Worm (Caenorhabditis elegans) whole organism, young adult: ENCODE data around the gene F54D1.6.

Experiments used
- B0019.2 ChIP-seq: fragments of 200-800 bp; sonication (Bioruptor generic); conservative IDR thresholded peaks from 2 replicates; pipeline ENCODE4 v1.3.6; 2022; ENCODE audit warnings: missing genetic modification reagents, missing genetic modification characterization, missing compliant biosample characterization
- B0035.1 ChIP-seq: sonication (generic microtip); optimal IDR thresholded peaks from 2 replicates; lab custom pipeline; 2016; ENCODE audit warnings: missing genetic modification characterization, mild to moderate bottlenecking, missing compliant biosample characterization, missing genotype, missing genetic modification reagents
- F10E7.11 ChIP-seq: sonication (generic microtip); optimal IDR thresholded peaks from 2 replicates; lab custom pipeline; 2017; ENCODE audit warnings: mild to moderate bottlenecking, missing genetic modification characterization, moderate library complexity, missing compliant biosample characterization
- F23B12.7 ChIP-seq: sonication (generic microtip); optimal IDR thresholded peaks from 2 replicates; lab custom pipeline; 2017; ENCODE audit warnings: missing genetic modification characterization, mild to moderate bottlenecking, missing compliant biosample characterization, antibody characterized with exemption, moderate library complexity; ENCODE audit not compliant: insufficient read depth
- F33H1.4 ChIP-seq: fragments of 200-800 bp; sonication (Bioruptor generic); IDR thresholded peaks from 2 replicates; pipeline ENCODE4 v1.3.6; 2022; ENCODE audit warnings: missing genetic modification reagents, missing genetic modification characterization, missing compliant biosample characterization
- K12H6.12 ChIP-seq: fragments of 200-800 bp; sonication (Bioruptor generic); optimal IDR thresholded peaks from 2 replicates; lab custom pipeline; 2018; ENCODE audit warnings: mild to moderate bottlenecking, missing genetic modification characterization, missing compliant biosample characterization
- Y53F4B.3 ChIP-seq: fragments of 200-800 bp; sonication (Bioruptor generic); IDR thresholded peaks from 2 replicates; pipeline ENCODE4 v1.3.6; 2022; ENCODE audit warnings: missing genetic modification reagents, missing genetic modification characterization, missing compliant biosample characterization
- ZK185.1 ChIP-seq: sonication (generic microtip); optimal IDR thresholded peaks from 2 replicates; lab custom pipeline; 2016; ENCODE audit warnings: mild to moderate bottlenecking, missing genetic modification characterization, missing compliant biosample characterization; ENCODE audit not compliant: poor library complexity, severe bottlenecking
- atf-7 ChIP-seq: sonication (generic microtip); optimal IDR thresholded peaks from 2 replicates; lab custom pipeline; 2017; ENCODE audit warnings: mild to moderate bottlenecking, missing genetic modification characterization, missing compliant biosample characterization
- attf-3 ChIP-seq: fragments of 200-800 bp; sonication (Bioruptor generic); conservative IDR thresholded peaks from 2 replicates; pipeline ENCODE4 v1.3.6; 2022; ENCODE audit warnings: missing genetic modification reagents, missing genetic modification characterization, missing compliant biosample characterization
- attf-5 ChIP-seq: fragments of 200-800 bp; sonication (Bioruptor generic); optimal IDR thresholded peaks from 2 replicates; lab custom pipeline; 2018; ENCODE audit warnings: mild to moderate bottlenecking, missing genetic modification characterization, missing compliant biosample characterization
- bed-2 ChIP-seq: fragments of 200-800 bp; sonication (Bioruptor generic); IDR thresholded peaks from 2 replicates; pipeline ENCODE4 v1.3.6; 2022; ENCODE audit warnings: missing genetic modification reagents, missing genetic modification characterization, missing compliant biosample characterization
- cebp-1 ChIP-seq, 2 experiments: fragments of 200-800 bp in 1 of 2; sonication (Bioruptor generic) in 1 of 2; sonication (generic microtip) in 1 of 2; IDR thresholded peaks in 1 of 2; optimal IDR thresholded peaks in 1 of 2; 2 replicates each; pipeline versions ENCODE4 v1.3.6 to Lab custom; 2017 to 2022; ENCODE audit warnings: missing compliant biosample characterization in 2 of 2, missing genetic modification characterization in 2 of 2, mild to moderate bottlenecking in 1 of 2, missing genetic modification reagents in 1 of 2, moderate library complexity in 1 of 2
- cebp-2 ChIP-seq: fragments of 200-800 bp; sonication (Bioruptor generic); IDR thresholded peaks from 2 replicates; pipeline ENCODE4 v1.3.6; 2022; ENCODE audit warnings: missing genetic modification characterization, missing compliant biosample characterization
- ceh-100 ChIP-seq: fragments of 200-800 bp; sonication (Bioruptor generic); IDR thresholded peaks from 2 replicates; pipeline ENCODE4 v1.3.6; 2022; ENCODE audit warnings: missing genetic modification reagents, missing genetic modification characterization, missing compliant biosample characterization
- ceh-58 ChIP-seq: fragments of 200-800 bp; sonication (Bioruptor generic); IDR thresholded peaks from 2 replicates; pipeline ENCODE4 v1.3.6; 2022; ENCODE audit warnings: missing genetic modification characterization, missing compliant biosample characterization
- egl-44 ChIP-seq: fragments of 200-800 bp; sonication (Bioruptor generic); IDR thresholded peaks from 2 replicates; pipeline ENCODE4 v1.3.6; 2022; ENCODE audit warnings: missing genetic modification reagents, missing genetic modification characterization, missing compliant biosample characterization
- fkh-3 ChIP-seq: sonication (generic microtip); optimal IDR thresholded peaks from 2 replicates; lab custom pipeline; 2016; ENCODE audit warnings: mild to moderate bottlenecking, missing genetic modification characterization, missing compliant biosample characterization
- him-1 ChIP-seq: sonication (generic microtip); optimal IDR thresholded peaks from 2 replicates; lab custom pipeline; 2016; ENCODE audit warnings: missing genotype, missing genetic modification reagents, missing genetic modification characterization, missing compliant biosample characterization
- hlh-12 ChIP-seq: sonication (generic microtip); optimal IDR thresholded peaks from 2 replicates; lab custom pipeline; 2016; ENCODE audit warnings: missing genetic modification characterization, missing compliant biosample characterization
- hlh-26 ChIP-seq: fragments of 200-800 bp; sonication (Bioruptor generic); conservative IDR thresholded peaks from 2 replicates; pipeline ENCODE4 v1.3.6; 2022; ENCODE audit warnings: missing genetic modification reagents, missing genetic modification characterization, missing compliant biosample characterization
- lag-1 ChIP-seq: fragments of 200-800 bp; sonication (Bioruptor generic); IDR thresholded peaks from 2 replicates; pipeline ENCODE4 v1.3.6; 2022; ENCODE audit warnings: missing genetic modification reagents, missing genetic modification characterization, missing compliant biosample characterization
- let-607 ChIP-seq, 2 experiments: fragments of 200-800 bp in 1 of 2; sonication (Bioruptor generic) in 1 of 2; sonication (generic microtip) in 1 of 2; optimal IDR thresholded peaks; 2 replicates each; lab custom pipeline; 2016 to 2018; ENCODE audit warnings: mild to moderate bottlenecking in 2 of 2, missing compliant biosample characterization in 2 of 2, missing genetic modification characterization in 2 of 2, moderate library complexity in 2 of 2, missing genotype in 1 of 2
- lin-26 ChIP-seq: fragments of 200-800 bp; sonication (Bioruptor generic); IDR thresholded peaks from 2 replicates; pipeline ENCODE4 v1.3.6; 2022; ENCODE audit warnings: missing genetic modification reagents, missing genetic modification characterization, missing compliant biosample characterization
- lin-35 ChIP-seq, 3 experiments: fragments of 150-350 bp in 2 of 3; sonication (generic microtip) in 1 of 3; optimal IDR thresholded peaks; 2 replicates each; lab custom pipeline; 2014 to 2018; ENCODE audit warnings: missing biosample characterization in 3 of 3, missing genetic modification characterization in 3 of 3, missing genetic modification reagents in 3 of 3
- mcd-1 ChIP-seq: fragments of 200-800 bp; sonication (Bioruptor generic); IDR thresholded peaks from 2 replicates; pipeline ENCODE4 v1.3.6; 2022; ENCODE audit warnings: missing genetic modification reagents, missing genetic modification characterization, missing compliant biosample characterization
- mel-28 ChIP-seq: sonication (generic microtip); optimal IDR thresholded peaks from 2 replicates; lab custom pipeline; 2016; ENCODE audit warnings: borderline replicate concordance, mild to moderate bottlenecking, missing genetic modification characterization, missing compliant biosample characterization
- mxl-1 ChIP-seq: sonication (generic microtip); optimal IDR thresholded peaks from 2 replicates; lab custom pipeline; 2016; ENCODE audit warnings: missing genetic modification characterization, missing compliant biosample characterization
- nhr-179 ChIP-seq: sonication (generic microtip); optimal IDR thresholded peaks from 2 replicates; lab custom pipeline; 2016; ENCODE audit warnings: mild to moderate bottlenecking, missing genetic modification characterization, missing compliant biosample characterization
- nhr-80 ChIP-seq: sonication (generic microtip); optimal IDR thresholded peaks from 2 replicates; lab custom pipeline; 2016; ENCODE audit warnings: missing genetic modification characterization, missing compliant biosample characterization
- nhr-90 ChIP-seq: sonication (generic microtip); optimal IDR thresholded peaks from 2 replicates; lab custom pipeline; 2016; ENCODE audit warnings: missing genotype, mild to moderate bottlenecking, missing genetic modification characterization, missing compliant biosample characterization
- pha-4 ChIP-seq: fragments of 150-350 bp; sonication (generic microtip); optimal IDR thresholded peaks from 2 replicates; lab custom pipeline; 2014; ENCODE audit warnings: missing biosample characterization, missing genetic modification reagents, missing genetic modification characterization
- rcor-1 ChIP-seq: fragments of 200-800 bp; sonication (Bioruptor generic); IDR thresholded peaks from 2 replicates; pipeline ENCODE4 v1.3.6; 2022; ENCODE audit warnings: missing genetic modification reagents, missing genetic modification characterization, missing compliant biosample characterization
- rpc-1 ChIP-seq, 2 experiments: fragments of 150-350 bp in 1 of 2; sonication (generic microtip) in 1 of 2; optimal IDR thresholded peaks; 2 replicates each; lab custom pipeline; 2014 to 2018; ENCODE audit warnings: missing biosample characterization in 1 of 2, missing genetic modification characterization in 1 of 2, missing genetic modification reagents in 1 of 2, missing genotype in 1 of 2
- snpc-1.3 ChIP-seq: sonication (generic microtip); optimal IDR thresholded peaks from 2 replicates; lab custom pipeline; 2017; ENCODE audit warnings: missing genetic modification characterization, mild to moderate bottlenecking, missing compliant biosample characterization, antibody characterized with exemption, moderate library complexity, missing genotype, missing genetic modification reagents; ENCODE audit not compliant: insufficient read depth
- snpc-3.4 ChIP-seq: sonication (generic microtip); optimal IDR thresholded peaks from 2 replicates; lab custom pipeline; 2017; ENCODE audit warnings: missing genetic modification characterization, mild to moderate bottlenecking, missing compliant biosample characterization, antibody characterized with exemption, moderate library complexity, missing genotype, missing genetic modification reagents
- somi-1 ChIP-seq: fragments of 200-800 bp; sonication (Bioruptor generic); optimal IDR thresholded peaks from 2 replicates; lab custom pipeline; 2018; ENCODE audit warnings: mild to moderate bottlenecking, missing genetic modification characterization, missing compliant biosample characterization
- unc-62 ChIP-seq: fragments of 150-350 bp; optimal IDR thresholded peaks from 2 replicates; lab custom pipeline; 2014; ENCODE audit warnings: missing biosample characterization, missing genetic modification reagents, missing genetic modification characterization
- zim-3 ChIP-seq: sonication (generic microtip); optimal IDR thresholded peaks from 2 replicates; lab custom pipeline; 2017; ENCODE audit warnings: mild to moderate bottlenecking, missing genetic modification characterization, moderate library complexity, missing compliant biosample characterization
- ztf-25 ChIP-seq: fragments of 200-800 bp; sonication (Bioruptor generic); IDR thresholded peaks from 2 replicates; pipeline ENCODE4 v1.3.6; 2022; ENCODE audit warnings: missing genetic modification reagents, missing genetic modification characterization, missing compliant biosample characterization
- ztf-28 ChIP-seq: fragments of 200-800 bp; sonication (Bioruptor generic); IDR thresholded peaks from 2 replicates; pipeline ENCODE4 v1.3.6; 2022; ENCODE audit warnings: missing genetic modification reagents, missing genetic modification characterization, missing compliant biosample characterization
- ztf-3 ChIP-seq: fragments of 200-800 bp; sonication (Bioruptor generic); optimal IDR thresholded peaks from 2 replicates; lab custom pipeline; 2018; ENCODE audit warnings: mild to moderate bottlenecking, missing genetic modification characterization, missing compliant biosample characterization
- ztf-6 ChIP-seq: fragments of 200-800 bp; sonication (Bioruptor generic); IDR thresholded peaks from 2 replicates; pipeline ENCODE4 v1.3.6; 2022; ENCODE audit warnings: missing genetic modification reagents, missing genetic modification characterization, missing compliant biosample characterization

Gene F54D1.6

ce11 chrIV:11306548-11306947, 18.9 kb downstream of the F54D1.6 start, which contains the start of gene B0035.13:
TSS of gene B0035.13 (minus strand) at chrIV:11306720.
- TF ChIP-seq nhr-80 (tag; lab: Kevin White, UChicago) (peak; percentile 18), K12H6.12 (tag; lab: Kevin White, UChicago) (no peak)

DNA sequence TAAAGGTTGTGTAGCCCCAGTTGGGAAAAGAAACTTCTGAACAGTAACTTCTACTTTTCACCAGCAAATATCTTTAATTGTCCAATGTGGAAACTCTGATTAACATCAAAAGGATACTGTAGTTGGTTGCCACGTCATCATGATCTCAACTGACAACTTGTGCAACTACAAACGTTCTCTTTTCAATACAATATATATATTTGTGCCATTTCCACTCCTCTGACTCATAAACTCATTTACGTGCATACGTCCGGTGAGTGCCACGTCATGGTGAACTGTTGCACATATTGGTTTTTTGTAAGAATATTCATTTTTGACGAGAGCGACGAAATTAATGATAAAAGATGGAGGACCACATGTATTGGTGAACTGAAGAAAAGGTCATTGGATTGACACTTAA, 20.2 kb downstream of the F54D1.6 start:
- no peak for TF ChIP-seq hlh-12 (tag; lab: Kevin White, UChicago)
- no peak for TF ChIP-seq rpc-1 (optimal IDR thresholded peaks at IDR 0.05; lab: Kevin White, UChicago)
- TF ChIP-seq rpc-1 (tag; optimal IDR thresholded peaks at IDR 0.05; lab: Kevin White, UChicago) = no peak
- TF ChIP-seq rcor-1 (GFP tag; lab: Robert Waterston, UW) = no peak
- TF ChIP-seq unc-62 (GFP tag; lab: Kevin White, UChicago) = no peak
- TF ChIP-seq snpc-3.4 (tag; lab: Kevin White, UChicago) = no peak
- no peak for TF ChIP-seq let-607 (tag; optimal IDR thresholded peaks at IDR 0.05; lab: Kevin White, UChicago)
- TF ChIP-seq bed-2 = no peak
- no peak for TF ChIP-seq lag-1 (GFP tag; lab: Robert Waterston, UW)
- no peak for TF ChIP-seq B0035.1 (tag; lab: Kevin White, UChicago)
- no peak for TF ChIP-seq ztf-25 (GFP tag; lab: Robert Waterston, UW)
- TF ChIP-seq, all 124 proteins: peak for 0

DNA sequence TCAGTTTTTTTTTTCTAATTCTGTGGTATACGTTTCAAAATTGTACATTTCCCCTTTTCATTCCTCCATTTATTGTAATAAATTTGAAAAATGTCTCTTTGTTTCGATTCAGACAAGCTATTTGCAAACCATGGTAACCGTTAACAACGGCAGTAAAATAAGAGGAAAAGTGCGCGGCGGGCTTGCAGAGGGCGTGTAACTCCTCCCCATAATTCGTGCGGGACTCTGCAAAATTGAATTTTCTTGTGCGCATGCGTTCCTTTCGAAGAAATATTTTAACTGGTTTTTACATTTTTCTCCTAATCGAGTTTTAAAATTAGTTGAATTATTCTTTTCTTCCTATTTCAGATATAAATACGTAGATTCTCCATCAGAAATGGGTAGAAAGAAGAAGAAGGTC, 23.0 kb downstream of the F54D1.6 start, which contains the start of gene znf-207:
Gene znf-207 (plus strand): TSS at position 349 of the 400 bp plus-strand sequence.
- no peak for TF ChIP-seq cebp-1 (GFP tag; IDR thresholded peaks at IDR 0.05; lab: Robert Waterston, UW)
- peak; percentile 44 for TF ChIP-seq cebp-1 (tag; optimal IDR thresholded peaks at IDR 0.05; lab: Kevin White, UChicago)
- no peak for TF ChIP-seq attf-3 (GFP tag; lab: Robert Waterston, UW)
- TF ChIP-seq K12H6.12 (tag; lab: Kevin White, UChicago) = no peak
- TF ChIP-seq pha-4 (tag; lab: Kevin White, UChicago) = no peak
- TF ChIP-seq egl-44 (GFP tag; lab: Robert Waterston, UW) = no peak
- no peak for TF ChIP-seq atf-7 (tag; lab: Kevin White, UChicago)
- TF ChIP-seq snpc-1.3 (tag; lab: Kevin White, UChicago) = no peak
- TF ChIP-seq mcd-1 (GFP tag; lab: Robert Waterston, UW) = 0 out of 2 replicates have a peak, but pooled peaks have one; percentile 21
- TF ChIP-seq ZK185.1 = no peak
- no peak for TF ChIP-seq nhr-90 (tag; lab: Kevin White, UChicago)
- TF ChIP-seq ztf-28 (GFP tag; lab: Robert Waterston, UW) = no peak
- TF ChIP-seq somi-1 (GFP tag; lab: Kevin White, UChicago) = no peak
- no peak for TF ChIP-seq F10E7.11
- TF ChIP-seq nhr-80 (tag; lab: Kevin White, UChicago) = peak; percentile 6
- TF ChIP-seq ztf-3 (GFP tag; lab: Kevin White, UChicago) = no peak
- TF ChIP-seq zim-3 (tag; lab: Kevin White, UChicago) = no peak
- no peak for TF ChIP-seq ztf-25 (GFP tag; lab: Robert Waterston, UW)
- no peak for TF ChIP-seq cebp-2
- peak; percentile 49 for TF ChIP-seq F23B12.7
- no peak for TF ChIP-seq nhr-179
- no peak for TF ChIP-seq hlh-26
- peak; percentile 49 for TF ChIP-seq attf-5
- TF ChIP-seq ceh-58 (GFP tag; lab: Robert Waterston, UW) = no peak
- TF ChIP-seq ztf-6 (GFP tag; lab: Robert Waterston, UW) = no peak
- no peak for TF ChIP-seq mel-28 (tag; lab: Kevin White, UChicago)
- no peak for TF ChIP-seq Y53F4B.3 (GFP tag; lab: Robert Waterston, UW)
- TF ChIP-seq lin-26 = no peak
- TF ChIP-seq mxl-1 (tag; lab: Kevin White, UChicago) = no peak
- TF ChIP-seq lin-35 (GFP tag; optimal IDR thresholded peaks at IDR 0.05; lab: Kevin White, UChicago) = peak in 1 of 3 experiments; percentile 25
- TF ChIP-seq him-1 (tag; lab: Kevin White, UChicago) = no peak
- TF ChIP-seq hlh-12 (tag; lab: Kevin White, UChicago) = no peak
- no peak for TF ChIP-seq fkh-3 (tag; lab: Kevin White, UChicago)
- TF ChIP-seq F33H1.4 (GFP tag; lab: Robert Waterston, UW) = no peak
- no peak for TF ChIP-seq B0019.2
- peak; percentile 43 for TF ChIP-seq ceh-100 (GFP tag; lab: Robert Waterston, UW)
